Worm (Caenorhabditis elegans) whole organism, L1 larva: ENCODE results near the gene ins-19.

Experiments
- C16A3.4 ChIP-seq: fragments of 150-350 bp; optimal IDR thresholded peaks from 2 replicates; lab custom pipeline; 2014; ENCODE audit warnings: missing biosample characterization, missing genetic modification characterization
- C34B4.2 ChIP-seq: sonication (generic microtip); optimal IDR thresholded peaks from 2 replicates; lab custom pipeline; 2017; ENCODE audit warnings: mild to moderate bottlenecking, missing genetic modification characterization, missing compliant biosample characterization
- F16B12.6 ChIP-seq: fragments of 150-350 bp; optimal IDR thresholded peaks from 2 replicates; lab custom pipeline; 2014; ENCODE audit warnings: missing biosample characterization, missing genetic modification characterization
- aha-1 ChIP-seq: fragments of 150-350 bp; optimal IDR thresholded peaks from 2 replicates; lab custom pipeline; 2014; ENCODE audit warnings: missing biosample characterization, missing genetic modification characterization
- alr-1 ChIP-seq: fragments of 200-800 bp; sonication (Bioruptor generic); optimal IDR thresholded peaks from 2 replicates; lab custom pipeline; 2018; ENCODE audit warnings: borderline replicate concordance, mild to moderate bottlenecking, missing genetic modification characterization, missing compliant biosample characterization
- ama-1 ChIP-seq: fragments of 150-350 bp; optimal IDR thresholded peaks from 2 replicates; lab custom pipeline; 2014
- blmp-1 ChIP-seq: fragments of 150-350 bp; optimal IDR thresholded peaks from 2 replicates; lab custom pipeline; 2014; ENCODE audit warnings: missing biosample characterization, missing genetic modification characterization
- ceh-8 ChIP-seq: fragments of 200-800 bp; sonication (Bioruptor generic); optimal IDR thresholded peaks from 2 replicates; lab custom pipeline; 2018; ENCODE audit warnings: mild to moderate bottlenecking, missing genetic modification characterization, moderate library complexity, missing compliant biosample characterization
- ceh-82 ChIP-seq, 3 experiments: fragments of 150-350 bp in 1 of 3; sonication (generic microtip) in 2 of 3; optimal IDR thresholded peaks; 2 replicates each; lab custom pipeline; 2014 to 2017; ENCODE audit warnings: missing biosample characterization in 3 of 3, missing genetic modification characterization in 3 of 3
- ceh-90 ChIP-seq: sonication (generic microtip); optimal IDR thresholded peaks from 2 replicates; lab custom pipeline; 2016; ENCODE audit warnings: missing genetic modification characterization, missing compliant biosample characterization
- ces-1 ChIP-seq: fragments of 150-350 bp; optimal IDR thresholded peaks from 2 replicates; lab custom pipeline; 2014; ENCODE audit warnings: missing biosample characterization, missing genetic modification reagents, missing genetic modification characterization
- dpl-1 ChIP-seq, 3 experiments: fragments of 150-350 bp in 2 of 3; sonication (generic microtip) in 1 of 3; optimal IDR thresholded peaks; 2 replicates each; lab custom pipeline; 2014 to 2017; ENCODE audit warnings: missing biosample characterization in 3 of 3, missing genetic modification characterization in 3 of 3, missing genetic modification reagents in 3 of 3
- efl-1 ChIP-seq, 4 experiments: fragments of 150-350 bp; optimal IDR thresholded peaks in 3 of 4; peaks in 1 of 4; 1 replicate in 1 of 4; 2 replicates in 3 of 4; lab custom pipeline; 2014; ENCODE audit warnings: missing biosample characterization in 2 of 4, missing genetic modification characterization in 2 of 4, missing genetic modification reagents in 2 of 4
- efl-3 ChIP-seq: fragments of 200-800 bp; sonication (Bioruptor generic); optimal IDR thresholded peaks from 2 replicates; lab custom pipeline; 2018; ENCODE audit warnings: mild to moderate bottlenecking, missing genetic modification characterization, missing compliant biosample characterization
- egl-13 ChIP-seq: sonication (generic microtip); optimal IDR thresholded peaks from 2 replicates; lab custom pipeline; 2016; ENCODE audit warnings: missing genotype, missing genetic modification reagents, missing genetic modification characterization, missing compliant biosample characterization
- egl-27 ChIP-seq, 2 experiments: fragments of 150-350 bp in 1 of 2; sonication (generic microtip); optimal IDR thresholded peaks; 3 replicates each; lab custom pipeline; 2017 to 2018; ENCODE audit warnings: missing biosample characterization in 2 of 2, missing genetic modification characterization in 2 of 2, missing genetic modification reagents in 2 of 2
- elt-3 ChIP-seq, 6 experiments: fragments of 150-350 bp in 1 of 6; sonication (generic microtip); optimal IDR thresholded peaks; 2 replicates each; lab custom pipeline; 2017 to 2018; ENCODE audit warnings: missing biosample characterization in 6 of 6, missing genetic modification characterization in 6 of 6, inconsistent platforms in 1 of 6
- hlh-17 ChIP-seq: fragments of 200-800 bp; sonication (Bioruptor generic); optimal IDR thresholded peaks from 2 replicates; lab custom pipeline; 2018; ENCODE audit warnings: missing genetic modification characterization, mild to moderate bottlenecking, missing compliant biosample characterization, moderate library complexity, borderline replicate concordance
- hlh-4 ChIP-seq: sonication (generic microtip); optimal IDR thresholded peaks from 2 replicates; lab custom pipeline; 2016; ENCODE audit warnings: mild to moderate bottlenecking, missing genetic modification characterization, missing compliant biosample characterization
- isw-1 ChIP-seq: fragments of 200-800 bp; sonication (Bioruptor generic); IDR thresholded peaks from 2 replicates; pipeline ENCODE4 v1.3.6; 2022; ENCODE audit warnings: missing genetic modification characterization, missing compliant biosample characterization
- jun-1 ChIP-seq: fragments of 150-350 bp; optimal IDR thresholded peaks from 2 replicates; lab custom pipeline; 2014; ENCODE audit warnings: missing biosample characterization, missing genetic modification reagents, missing genetic modification characterization
- lir-3 ChIP-seq: sonication (generic microtip); optimal IDR thresholded peaks from 2 replicates; lab custom pipeline; 2016; ENCODE audit warnings: mild to moderate bottlenecking, missing genetic modification characterization, moderate library complexity, missing compliant biosample characterization; ENCODE audit not compliant: poor library complexity
- mab-9 ChIP-seq: fragments of 200-800 bp; sonication (Bioruptor generic); IDR thresholded peaks from 2 replicates; pipeline ENCODE4 v1.3.6; 2022; ENCODE audit warnings: missing genetic modification reagents, missing genetic modification characterization, missing compliant biosample characterization
- mdl-1 ChIP-seq, 2 experiments: fragments of 150-350 bp; optimal IDR thresholded peaks; 2 replicates each; lab custom pipeline; 2014 to 2017; ENCODE audit warnings: missing biosample characterization in 2 of 2, missing genetic modification characterization in 2 of 2, inconsistent platforms in 1 of 2
- nhr-20 ChIP-seq: sonication (generic microtip); optimal IDR thresholded peaks from 2 replicates; lab custom pipeline; 2016; ENCODE audit warnings: mild to moderate bottlenecking, missing genetic modification characterization, missing compliant biosample characterization
- nhr-28 ChIP-seq: fragments of 150-350 bp; optimal IDR thresholded peaks from 2 replicates; lab custom pipeline; 2014; ENCODE audit warnings: missing biosample characterization, missing genetic modification characterization
- nhr-47 ChIP-seq: sonication (generic microtip); optimal IDR thresholded peaks from 2 replicates; lab custom pipeline; 2016; ENCODE audit warnings: mild to moderate bottlenecking, missing genetic modification characterization, moderate library complexity, missing compliant biosample characterization
- nhr-76 ChIP-seq: sonication (generic microtip); optimal IDR thresholded peaks from 2 replicates; lab custom pipeline; 2017; ENCODE audit warnings: missing biosample characterization, missing genetic modification characterization
- nhr-77 ChIP-seq: fragments of 150-350 bp; optimal IDR thresholded peaks from 2 replicates; lab custom pipeline; 2014; ENCODE audit warnings: missing biosample characterization, missing genetic modification characterization
- nhr-84 ChIP-seq: sonication (generic microtip); optimal IDR thresholded peaks from 2 replicates; lab custom pipeline; 2017; ENCODE audit warnings: missing biosample characterization, missing genetic modification characterization
- nhr-85 ChIP-seq: sonication (generic microtip); peaks from one replicate; lab custom pipeline; 2016; ENCODE audit warnings: missing genetic modification characterization, inconsistent platforms, missing compliant biosample characterization
- nhr-90 ChIP-seq: sonication (generic microtip); optimal IDR thresholded peaks from 2 replicates; lab custom pipeline; 2016; ENCODE audit warnings: mild to moderate bottlenecking, missing genetic modification characterization, missing compliant biosample characterization; ENCODE audit not compliant: poor library complexity
- pax-3 ChIP-seq: fragments of 200-800 bp; sonication (Bioruptor generic); optimal IDR thresholded peaks from 2 replicates; lab custom pipeline; 2018; ENCODE audit warnings: mild to moderate bottlenecking, missing genetic modification characterization, moderate library complexity, missing compliant biosample characterization
- pqm-1 ChIP-seq: sonication (generic microtip); optimal IDR thresholded peaks from 3 replicates; lab custom pipeline; 2017; ENCODE audit warnings: missing biosample characterization, missing genetic modification characterization
- rnt-1 ChIP-seq: sonication (generic microtip); optimal IDR thresholded peaks from 2 replicates; lab custom pipeline; 2016; ENCODE audit warnings: mild to moderate bottlenecking, missing genetic modification characterization, moderate library complexity, missing compliant biosample characterization
- skn-1 ChIP-seq: fragments of 150-350 bp; optimal IDR thresholded peaks from 2 replicates; lab custom pipeline; 2014; ENCODE audit warnings: missing biosample characterization, missing genetic modification characterization
- snpc-4 ChIP-seq: fragments of 150-350 bp; optimal IDR thresholded peaks from 2 replicates; lab custom pipeline; 2014; ENCODE audit warnings: missing biosample characterization, missing genetic modification characterization
- snu-23 ChIP-seq: sonication (generic microtip); optimal IDR thresholded peaks from 2 replicates; lab custom pipeline; 2016; ENCODE audit warnings: missing genetic modification characterization, missing compliant biosample characterization
- sox-4 ChIP-seq: sonication (generic microtip); optimal IDR thresholded peaks from 2 replicates; lab custom pipeline; 2016; ENCODE audit warnings: missing genetic modification characterization, missing compliant biosample characterization
- sup-37 ChIP-seq: fragments of 200-800 bp; sonication (Bioruptor generic); optimal IDR thresholded peaks from 2 replicates; lab custom pipeline; 2018; ENCODE audit warnings: mild to moderate bottlenecking, missing genetic modification characterization, missing compliant biosample characterization
- unc-30 ChIP-seq: sonication (generic microtip); optimal IDR thresholded peaks from 2 replicates; lab custom pipeline; 2017; ENCODE audit warnings: missing biosample characterization, missing genetic modification characterization
- unc-86 ChIP-seq: sonication (generic microtip); optimal IDR thresholded peaks from 2 replicates; lab custom pipeline; 2016; ENCODE audit warnings: missing genetic modification characterization, missing compliant biosample characterization
- vab-15 ChIP-seq: sonication (generic microtip); optimal IDR thresholded peaks from 2 replicates; lab custom pipeline; 2017; ENCODE audit warnings: missing genotype, mild to moderate bottlenecking, missing genetic modification characterization, missing compliant biosample characterization
- ztf-11 ChIP-seq, 2 experiments: sonication (generic microtip); optimal IDR thresholded peaks; 2 replicates each; lab custom pipeline; 2016 to 2017; ENCODE audit warnings: missing genetic modification characterization in 2 of 2, missing biosample characterization in 1 of 2, missing compliant biosample characterization in 1 of 2

ins-19 gene

ce11 chrII:3108101-3108500 is 18.1 kb downstream of the ins-19 start:
- TF ChIP-seq unc-86 (tag; lab: Kevin White, UChicago) (no peak), ceh-82 (tag; optimal IDR thresholded peaks at IDR 0.05; lab: Kevin White, UChicago) (no peak), ces-1 (GFP tag; lab: Kevin White, UChicago) (no peak), jun-1 (tag; lab: Kevin White, UChicago) (no peak), aha-1 (tag; lab: Kevin White, UChicago) (no peak), ceh-90 (tag; lab: Kevin White, UChicago) (no peak), mdl-1 (tag; optimal IDR thresholded peaks at IDR 0.05; lab: Kevin White, UChicago) (no peak), snu-23 (GFP tag; lab: Kevin White, UChicago) (no peak), rnt-1 (tag; lab: Kevin White, UChicago) (no peak), ceh-8 (GFP tag; lab: Kevin White, UChicago) (no peak), C16A3.4 (tag; lab: Kevin White, UChicago) (no peak)

ce11 chrII:3105765-3106164 is 20.5 kb downstream of the ins-19 start, which contains the start of gene clec-122:
Gene clec-122 (plus strand): TSS chrII:3106065.
- TF ChIP-seq mab-9 (GFP tag; lab: Robert Waterston, UW) (no peak), ztf-11 (tag; optimal IDR thresholded peaks at IDR 0.05; lab: Kevin White, UChicago) (no peak), C34B4.2 (tag; lab: Kevin White, UChicago) (no peak), F16B12.6 (no peak), nhr-84 (tag; lab: Kevin White, UChicago) (no peak), unc-30 (no peak), C16A3.4 (tag; lab: Kevin White, UChicago) (no peak), alr-1 (tag; lab: Kevin White, UChicago) (no peak), sox-4 (tag; lab: Kevin White, UChicago) (no peak), hlh-4 (tag; lab: Kevin White, UChicago) (no peak), ama-1 (lab: Kevin White, UChicago) (no peak), nhr-77 (no peak), pax-3 (no peak), efl-3 (GFP tag; lab: Kevin White, UChicago) (no peak), pqm-1 (tag; lab: Kevin White, UChicago) (no peak), hlh-17 (no peak), nhr-20 (tag; lab: Kevin White, UChicago) (no peak), rnt-1 (tag; lab: Kevin White, UChicago) (no peak), snu-23 (GFP tag; lab: Kevin White, UChicago) (no peak), blmp-1 (no peak)

ce11 chrII:3102018-3102417 is 24.2 kb downstream of the ins-19 start, which contains the start of gene clec-121:
Gene clec-121 (plus strand): TSS chrII:3102318.
- TF ChIP-seq nhr-76 (tag; lab: Kevin White, UChicago) (no peak), vab-15 (tag; lab: Kevin White, UChicago) (no peak), jun-1 (tag; lab: Kevin White, UChicago) (no peak), mdl-1 (tag; optimal IDR thresholded peaks at IDR 0.05; lab: Kevin White, UChicago) (no peak), egl-27 (tag; optimal IDR thresholded peaks at IDR 0.05; lab: Kevin White, UChicago) (no peak), nhr-85 (tag; lab: Kevin White, UChicago) (no peak), dpl-1 (GFP tag; optimal IDR thresholded peaks at IDR 0.05; lab: Kevin White, UChicago) (no peak)

- TF ChIP-seq unc-86 (tag; lab: Kevin White, UChicago) (no peak), skn-1 (tag; lab: Kevin White, UChicago) (no peak)
These were observed 25.7 kb downstream of the ins-19 start, which contains the start of gene srg-24 for ce11 chrII:3100546-3100945. Gene srg-24 (minus strand): TSS chrII:3100646.

- TF ChIP-seq nhr-47 (tag; lab: Kevin White, UChicago), result no peak
- TF ChIP-seq efl-3 (GFP tag; lab: Kevin White, UChicago), result no peak
- TF ChIP-seq rnt-1 (tag; lab: Kevin White, UChicago), result no peak
- no peak for TF ChIP-seq sup-37 (GFP tag; lab: Kevin White, UChicago)
- TF ChIP-seq egl-13 (tag; lab: Kevin White, UChicago), result no peak
- TF ChIP-seq efl-1 (optimal IDR thresholded peaks at IDR 0.05; lab: Kevin White, UChicago), result no peak
- no peak for TF ChIP-seq efl-1 (GFP tag; optimal IDR thresholded peaks at IDR 0.05 in 1 of 2; lab: Kevin White, UChicago)
- TF ChIP-seq isw-1 (GFP tag; lab: Robert Waterston, UW), result no peak
- TF ChIP-seq unc-30, result no peak
- TF ChIP-seq skn-1 (tag; lab: Kevin White, UChicago), result no peak
- no peak for TF ChIP-seq snpc-4 (tag; lab: Kevin White, UChicago)
- no peak for TF ChIP-seq elt-3 (tag; optimal IDR thresholded peaks at IDR 0.05; lab: Kevin White, UChicago)
- no peak for TF ChIP-seq nhr-28
- TF ChIP-seq nhr-90 (tag; lab: Kevin White, UChicago), result no peak
- TF ChIP-seq ama-1 (lab: Kevin White, UChicago), result no peak
- TF ChIP-seq C34B4.2 (tag; lab: Kevin White, UChicago), result no peak
- no peak for TF ChIP-seq aha-1 (tag; lab: Kevin White, UChicago)
- TF ChIP-seq lir-3 (tag; lab: Kevin White, UChicago), result no peak
These were observed 29.4 kb downstream of the ins-19 start, which contains the start of gene Y25C1A.14 for ce11 chrII:3096857-3097256. Gene Y25C1A.14 (minus strand): TSS chrII:3096957.
